Fruit fly (Drosophila melanogaster) whole organism, prepupa: ENCODE data around the gene CG15625.

ENCODE experiments used
- Lpt ChIP-seq: fragments of 200-800 bp; sonication (Bioruptor generic); optimal IDR thresholded peaks from 3 replicates; lab custom pipeline; 2016; ENCODE audit warnings: missing biosample characterization, missing genetic modification characterization
- lz ChIP-seq: fragments of 200-800 bp; sonication (Bioruptor generic); optimal IDR thresholded peaks from 3 replicates; lab custom pipeline; 2016; ENCODE audit warnings: missing biosample characterization, missing genetic modification characterization
- net ChIP-seq: fragments of 200-800 bp; sonication (Bioruptor generic); optimal IDR thresholded peaks from 3 replicates; lab custom pipeline; 2016; ENCODE audit warnings: missing biosample characterization, missing genetic modification characterization
- spab ChIP-seq: fragments of 200-800 bp; sonication (Bioruptor generic); optimal IDR thresholded peaks from 2 replicates; lab custom pipeline; 2017; ENCODE audit warnings: missing biosample characterization, mild to moderate bottlenecking, missing genetic modification characterization, missing genetic modification reagents
- ss ChIP-seq, 2 experiments: fragments of 200-800 bp; sonication (Bioruptor generic); optimal IDR thresholded peaks; 2 replicates in 1 of 2; 3 replicates in 1 of 2; lab custom pipeline; 2017 to 2018; ENCODE audit warnings: mild to moderate bottlenecking in 2 of 2, missing biosample characterization in 2 of 2, missing genetic modification characterization in 2 of 2, moderate library complexity in 1 of 2
- vri ChIP-seq: fragments of 200-800 bp; sonication (Bioruptor generic); optimal IDR thresholded peaks from 3 replicates; lab custom pipeline; 2016; ENCODE audit warnings: missing biosample characterization, mild to moderate bottlenecking, missing genetic modification characterization

CG15625 gene

dm6 chr2L:4932284-4932683, 42.5 kb downstream of the CG15625 start, which contains the start of gene hoe1:
hoe1 (minus strand) TSS chr2L:4932384.
- TF ChIP-seq ss (GFP tag; optimal IDR thresholded peaks at IDR 0.05; lab: Kevin White, UChicago) = no peak

- TF ChIP-seq Lpt (GFP tag; lab: Kevin White, UChicago) = no peak
- no peak for TF ChIP-seq net (GFP tag; lab: Kevin White, UChicago)
- TF ChIP-seq spab (GFP tag; lab: Kevin White, UChicago) = no peak
Observed at dm6 chr2L:4936325-4936869, 46.6 kb downstream of the CG15625 start, which contains the start of gene hoe2. hoe2 (minus strand) TSS chr2L:4936450.

DNA sequence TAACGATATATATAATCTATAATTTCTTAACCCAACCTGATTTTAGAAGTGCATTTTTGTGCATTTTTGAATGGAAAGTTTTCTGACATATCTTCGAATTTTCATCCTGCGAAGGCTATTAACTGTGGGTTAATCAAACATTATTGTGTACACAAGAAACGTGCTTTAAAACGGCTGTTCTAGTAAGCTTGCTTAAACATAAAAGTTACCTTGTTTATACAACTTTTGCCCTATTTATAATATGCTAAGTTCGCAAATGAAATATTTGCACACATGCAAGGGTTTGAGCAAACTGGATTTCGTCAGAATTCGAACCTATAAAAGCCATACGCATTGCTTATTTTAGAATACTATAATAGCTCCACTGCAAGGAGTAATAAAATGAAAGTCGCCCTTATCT, 47.3 kb downstream of the CG15625 start, which contains the start of gene Sgs1:
Gene Sgs1 (plus strand): TSS at position 350 of the 400 bp plus-strand sequence.
- TF ChIP-seq vri (GFP tag; lab: Kevin White, UChicago) (peak; percentile 8), lz (no peak)
- TF ChIP-seq, all 60 proteins: peak for 1
